Fruit fly (Drosophila melanogaster) whole organism, larva: ENCODE measurements around the gene CG9004.

Experiments used
- noc ChIP-seq: fragments of 200-800 bp; sonication (Bioruptor generic); optimal IDR thresholded peaks from 3 replicates; lab custom pipeline; 2019; ENCODE audit warnings: missing biosample characterization, mild to moderate bottlenecking, missing genetic modification characterization, moderate library complexity

CG9004 gene

dm6 chr3L:2397571-2398187, 24.2 kb downstream of the CG9004 start:
- no peak for TF ChIP-seq noc

dm6 chr3L:2398636-2399035, 25.1 kb downstream of the CG9004 start:
- no peak for TF ChIP-seq noc

- no peak for TF ChIP-seq noc
Measured at dm6 chr3L:2399788-2400187, 26.3 kb downstream of the CG9004 start.

dm6 chr3L:2400227-2400840, 26.8 kb downstream of the CG9004 start:
- peak; percentile 46 for TF ChIP-seq noc

- no peak for TF ChIP-seq noc
Measured at dm6 chr3L:2402206-2402605, 28.7 kb downstream of the CG9004 start.

dm6 chr3L:2407271-2407670, 33.7 kb downstream of the CG9004 start:
- TF ChIP-seq noc: no peak

dm6 chr3L:2407945-2408344, 34.4 kb downstream of the CG9004 start:
- TF ChIP-seq noc: no peak

dm6 chr3L:2409289-2409688, 35.8 kb downstream of the CG9004 start:
- TF ChIP-seq noc: no peak

- TF ChIP-seq noc: no peak
Measured at dm6 chr3L:2410869-2411268, 37.3 kb downstream of the CG9004 start.

- TF ChIP-seq noc: peak; percentile 11
Measured at dm6 chr3L:2411564-2412080, 38.1 kb downstream of the CG9004 start.

dm6 chr3L:2414876-2415275, 41.3 kb downstream of the CG9004 start:
- TF ChIP-seq noc: no peak

dm6 chr3L:2417399-2418040, 44.0 kb downstream of the CG9004 start:
- TF ChIP-seq noc: peak; percentile 77

dm6 chr3L:2418769-2419168, 45.2 kb downstream of the CG9004 start:
- peak; percentile 86 for TF ChIP-seq noc

dm6 chr3L:2421138-2421537, 47.6 kb downstream of the CG9004 start:
- no peak for TF ChIP-seq noc

dm6 chr3L:2422763-2423162, 49.2 kb downstream of the CG9004 start:
- no peak for TF ChIP-seq noc

- no peak for TF ChIP-seq noc
Measured at dm6 chr3L:2423572-2423971, 50.0 kb downstream of the CG9004 start.

- no peak for TF ChIP-seq noc
Measured at dm6 chr3L:2424094-2424493, 50.6 kb downstream of the CG9004 start.

dm6 chr3L:2425687-2426086, 52.2 kb downstream of the CG9004 start:
- TF ChIP-seq noc: no peak
